Worm (Caenorhabditis elegans): ENCODE measurements around the gene his-38.

ce11 chrX:7290859-7291628 lies 18.6 kb downstream of the his-38 start:
- no peak for TF ChIP-seq ama-1 (optimal IDR thresholded peaks at IDR 0.05)
- TF ChIP-seq ama-1 (GFP tag; optimal IDR thresholded peaks at IDR 0.05) = no peak
- no peak for TF ChIP-seq snpc-1.3 (tag; optimal IDR thresholded peaks at IDR 0.05; ENCODE audit: insufficient read depth)
